Worm (Caenorhabditis elegans) whole organism, L1 larva: Measurements from ENCODE around the gene lact-2.
A peak's percentile ranks its signal among the peaks of the same experiment; 100 is the strongest.

Source experiments
- C04F5.9 ChIP-seq: sonication (generic microtip); optimal IDR thresholded peaks from 2 replicates; lab custom pipeline; 2016; ENCODE audit warnings: missing genetic modification characterization, missing compliant biosample characterization
- F16B12.6 ChIP-seq: fragments of 150-350 bp; optimal IDR thresholded peaks from 2 replicates; lab custom pipeline; 2014; ENCODE audit warnings: missing biosample characterization, missing genetic modification characterization
- Y116A8C.19 ChIP-seq: sonication (generic microtip); optimal IDR thresholded peaks from 2 replicates; lab custom pipeline; 2016; ENCODE audit warnings: missing compliant biosample characterization, missing genetic modification characterization, borderline replicate concordance
- ama-1 ChIP-seq: fragments of 150-350 bp; optimal IDR thresholded peaks from 2 replicates; lab custom pipeline; 2014
- blmp-1 ChIP-seq: fragments of 150-350 bp; optimal IDR thresholded peaks from 2 replicates; lab custom pipeline; 2014; ENCODE audit warnings: missing biosample characterization, missing genetic modification characterization
- ceh-90 ChIP-seq: sonication (generic microtip); optimal IDR thresholded peaks from 2 replicates; lab custom pipeline; 2016; ENCODE audit warnings: missing genetic modification characterization, missing compliant biosample characterization
- ces-1 ChIP-seq: fragments of 150-350 bp; optimal IDR thresholded peaks from 2 replicates; lab custom pipeline; 2014; ENCODE audit warnings: missing biosample characterization, missing genetic modification reagents, missing genetic modification characterization
- dsc-1 ChIP-seq: sonication (generic microtip); optimal IDR thresholded peaks from 2 replicates; lab custom pipeline; 2016; ENCODE audit warnings: mild to moderate bottlenecking, missing genetic modification characterization, missing compliant biosample characterization
- efl-1 ChIP-seq, 4 experiments: fragments of 150-350 bp; optimal IDR thresholded peaks in 3 of 4; peaks in 1 of 4; 1 replicate in 1 of 4; 2 replicates in 3 of 4; lab custom pipeline; 2014; ENCODE audit warnings: missing biosample characterization in 2 of 4, missing genetic modification characterization in 2 of 4, missing genetic modification reagents in 2 of 4
- efl-3 ChIP-seq: fragments of 200-800 bp; sonication (Bioruptor generic); optimal IDR thresholded peaks from 2 replicates; lab custom pipeline; 2018; ENCODE audit warnings: mild to moderate bottlenecking, missing genetic modification characterization, missing compliant biosample characterization
- egl-27 ChIP-seq, 2 experiments: fragments of 150-350 bp in 1 of 2; sonication (generic microtip); optimal IDR thresholded peaks; 3 replicates each; lab custom pipeline; 2017 to 2018; ENCODE audit warnings: missing biosample characterization in 2 of 2, missing genetic modification characterization in 2 of 2, missing genetic modification reagents in 2 of 2
- elt-3 ChIP-seq, 6 experiments: fragments of 150-350 bp in 1 of 6; sonication (generic microtip); optimal IDR thresholded peaks; 2 replicates each; lab custom pipeline; 2017 to 2018; ENCODE audit warnings: missing biosample characterization in 6 of 6, missing genetic modification characterization in 6 of 6, inconsistent platforms in 1 of 6
- ets-5 ChIP-seq: fragments of 200-800 bp; sonication (Bioruptor generic); IDR thresholded peaks from 2 replicates; pipeline ENCODE4 v1.3.6; 2022; ENCODE audit warnings: missing genetic modification characterization, missing compliant biosample characterization
- fkh-8 ChIP-seq: sonication (generic microtip); optimal IDR thresholded peaks from 2 replicates; lab custom pipeline; 2016; ENCODE audit warnings: mild to moderate bottlenecking, missing genetic modification characterization, missing compliant biosample characterization
- hlh-17 ChIP-seq: fragments of 200-800 bp; sonication (Bioruptor generic); optimal IDR thresholded peaks from 2 replicates; lab custom pipeline; 2018; ENCODE audit warnings: missing genetic modification characterization, mild to moderate bottlenecking, missing compliant biosample characterization, moderate library complexity, borderline replicate concordance
- hlh-4 ChIP-seq: sonication (generic microtip); optimal IDR thresholded peaks from 2 replicates; lab custom pipeline; 2016; ENCODE audit warnings: mild to moderate bottlenecking, missing genetic modification characterization, missing compliant biosample characterization
- hpl-2 ChIP-seq: fragments of 150-350 bp; optimal IDR thresholded peaks from 2 replicates; lab custom pipeline; 2014; ENCODE audit warnings: missing biosample characterization, missing genetic modification reagents, missing genetic modification characterization
- irx-1 ChIP-seq: sonication (generic microtip); optimal IDR thresholded peaks from 2 replicates; lab custom pipeline; 2016; ENCODE audit warnings: missing genetic modification characterization, missing compliant biosample characterization
- lin-13 ChIP-seq: fragments of 150-350 bp; optimal IDR thresholded peaks from 2 replicates; lab custom pipeline; 2014; ENCODE audit warnings: missing biosample characterization, missing genetic modification reagents, missing genetic modification characterization
- lin-14 ChIP-seq: fragments of 200-800 bp; sonication (Bioruptor generic); optimal IDR thresholded peaks from 2 replicates; lab custom pipeline; 2018; ENCODE audit warnings: mild to moderate bottlenecking, missing genetic modification characterization, moderate library complexity, missing compliant biosample characterization
- lin-15B ChIP-seq: fragments of 150-350 bp; sonication (generic microtip); optimal IDR thresholded peaks from 3 replicates; lab custom pipeline; 2014; ENCODE audit warnings: missing biosample characterization, missing genetic modification characterization
- lin-39 ChIP-seq: fragments of 150-350 bp; optimal IDR thresholded peaks from 2 replicates; lab custom pipeline; 2014; ENCODE audit warnings: missing biosample characterization, missing genetic modification reagents, missing genetic modification characterization
- nhr-11 ChIP-seq: fragments of 150-350 bp; optimal IDR thresholded peaks from 2 replicates; lab custom pipeline; 2014; ENCODE audit warnings: missing biosample characterization, missing genetic modification characterization
- nhr-237 ChIP-seq: fragments of 150-350 bp; optimal IDR thresholded peaks from 2 replicates; lab custom pipeline; 2014; ENCODE audit warnings: missing biosample characterization, missing genetic modification characterization
- nhr-76 ChIP-seq: sonication (generic microtip); optimal IDR thresholded peaks from 2 replicates; lab custom pipeline; 2017; ENCODE audit warnings: missing biosample characterization, missing genetic modification characterization
- nhr-77 ChIP-seq: fragments of 150-350 bp; optimal IDR thresholded peaks from 2 replicates; lab custom pipeline; 2014; ENCODE audit warnings: missing biosample characterization, missing genetic modification characterization
- nhr-84 ChIP-seq: sonication (generic microtip); optimal IDR thresholded peaks from 2 replicates; lab custom pipeline; 2017; ENCODE audit warnings: missing biosample characterization, missing genetic modification characterization
- nhr-85 ChIP-seq: sonication (generic microtip); peaks from one replicate; lab custom pipeline; 2016; ENCODE audit warnings: missing genetic modification characterization, inconsistent platforms, missing compliant biosample characterization
- nhr-90 ChIP-seq: sonication (generic microtip); optimal IDR thresholded peaks from 2 replicates; lab custom pipeline; 2016; ENCODE audit warnings: mild to moderate bottlenecking, missing genetic modification characterization, missing compliant biosample characterization; ENCODE audit not compliant: poor library complexity
- pag-3 ChIP-seq: sonication (generic microtip); optimal IDR thresholded peaks from 2 replicates; lab custom pipeline; 2017; ENCODE audit warnings: missing genetic modification characterization, mild to moderate bottlenecking, missing compliant biosample characterization, antibody characterized with exemption, borderline replicate concordance; ENCODE audit not compliant: insufficient read depth
- rnt-1 ChIP-seq: sonication (generic microtip); optimal IDR thresholded peaks from 2 replicates; lab custom pipeline; 2016; ENCODE audit warnings: mild to moderate bottlenecking, missing genetic modification characterization, moderate library complexity, missing compliant biosample characterization
- skn-1 ChIP-seq: fragments of 150-350 bp; optimal IDR thresholded peaks from 2 replicates; lab custom pipeline; 2014; ENCODE audit warnings: missing biosample characterization, missing genetic modification characterization
- snpc-4 ChIP-seq: fragments of 150-350 bp; optimal IDR thresholded peaks from 2 replicates; lab custom pipeline; 2014; ENCODE audit warnings: missing biosample characterization, missing genetic modification characterization
- sup-37 ChIP-seq: fragments of 200-800 bp; sonication (Bioruptor generic); optimal IDR thresholded peaks from 2 replicates; lab custom pipeline; 2018; ENCODE audit warnings: mild to moderate bottlenecking, missing genetic modification characterization, missing compliant biosample characterization
- tbx-2 ChIP-seq: sonication (generic microtip); optimal IDR thresholded peaks from 2 replicates; lab custom pipeline; 2016; ENCODE audit warnings: missing genetic modification characterization, missing compliant biosample characterization
- unc-86 ChIP-seq: sonication (generic microtip); optimal IDR thresholded peaks from 2 replicates; lab custom pipeline; 2016; ENCODE audit warnings: missing genetic modification characterization, missing compliant biosample characterization
- vab-15 ChIP-seq: sonication (generic microtip); optimal IDR thresholded peaks from 2 replicates; lab custom pipeline; 2017; ENCODE audit warnings: missing genotype, mild to moderate bottlenecking, missing genetic modification characterization, missing compliant biosample characterization
- zag-1 ChIP-seq: fragments of 150-350 bp; optimal IDR thresholded peaks from 2 replicates; lab custom pipeline; 2014; ENCODE audit warnings: missing biosample characterization, missing genetic modification characterization
- ztf-11 ChIP-seq, 2 experiments: sonication (generic microtip); optimal IDR thresholded peaks; 2 replicates each; lab custom pipeline; 2016 to 2017; ENCODE audit warnings: missing genetic modification characterization in 2 of 2, missing biosample characterization in 1 of 2, missing compliant biosample characterization in 1 of 2

Gene lact-2

ce11 chrII:10048568-10048967 lies 46.1 kb upstream of the lact-2 start, which contains the start of gene flp-4:
flp-4 (plus strand) TSS chrII:10048868.
- TF ChIP-seq efl-1 (optimal IDR thresholded peaks at IDR 0.05; lab: Kevin White, UChicago), result no peak
- TF ChIP-seq efl-1 (GFP tag; optimal IDR thresholded peaks at IDR 0.05 in 1 of 2; lab: Kevin White, UChicago), result no peak
- TF ChIP-seq nhr-76 (tag; lab: Kevin White, UChicago), result no peak
- TF ChIP-seq vab-15 (tag; lab: Kevin White, UChicago), result no peak
- no peak for TF ChIP-seq ama-1 (lab: Kevin White, UChicago)
- no peak for TF ChIP-seq Y116A8C.19 (tag; lab: Kevin White, UChicago)
- TF ChIP-seq nhr-85, result no peak
- no peak for TF ChIP-seq lin-15B
- no peak for TF ChIP-seq fkh-8 (tag; lab: Kevin White, UChicago)
- TF ChIP-seq pag-3 (tag; lab: Kevin White, UChicago), result no peak
- no peak for TF ChIP-seq F16B12.6 (tag; lab: Kevin White, UChicago)
- no peak for TF ChIP-seq snpc-4 (tag; lab: Kevin White, UChicago)

- TF ChIP-seq dsc-1, result peak; percentile 65
- TF ChIP-seq lin-14 (GFP tag; lab: Kevin White, UChicago), result peak; percentile 27
- TF ChIP-seq nhr-85, result no peak
- TF ChIP-seq ceh-90 (tag; lab: Kevin White, UChicago), result no peak
- no peak for TF ChIP-seq efl-1 (optimal IDR thresholded peaks at IDR 0.05; lab: Kevin White, UChicago)
- peak in 1 of 2 experiments; percentile 29 for TF ChIP-seq efl-1 (GFP tag; optimal IDR thresholded peaks at IDR 0.05 in 1 of 2; lab: Kevin White, UChicago)
- TF ChIP-seq, all 84 proteins: peak for 3
These were observed 43.2 kb upstream of the lact-2 start for ce11 chrII:10051485-10051884.

ce11 chrII:10056545-10057038 lies 38.1 kb upstream of the lact-2 start, which contains the start of gene C18D1.2:
C18D1.2 (plus strand) TSS chrII:10056988.
- no peak for TF ChIP-seq efl-1 (optimal IDR thresholded peaks at IDR 0.05; lab: Kevin White, UChicago)
- peak in 1 of 2 experiments; percentile 91 for TF ChIP-seq efl-1 (GFP tag; optimal IDR thresholded peaks at IDR 0.05 in 1 of 2; lab: Kevin White, UChicago)
- no peak for TF ChIP-seq efl-3 (GFP tag; lab: Kevin White, UChicago)
- TF ChIP-seq, all 84 proteins: peak for 1

- no peak for TF ChIP-seq ets-5 (GFP tag; lab: Robert Waterston, UW)
- TF ChIP-seq lin-14 (GFP tag; lab: Kevin White, UChicago), result peak; percentile 19
- TF ChIP-seq ces-1 (GFP tag; lab: Kevin White, UChicago), result peak; percentile 13
- TF ChIP-seq, all 84 proteins: peak for 2
These were observed 34.2 kb upstream of the lact-2 start, which contains the start of gene stg-1 for ce11 chrII:10060508-10060907. stg-1 (minus strand) TSS chrII:10060660.

ce11 chrII:10065472-10065871 lies 29.2 kb upstream of the lact-2 start:
- no peak for TF ChIP-seq nhr-237 (tag; lab: Kevin White, UChicago)
- TF ChIP-seq lin-14 (GFP tag; lab: Kevin White, UChicago), result no peak
- no peak for TF ChIP-seq hlh-4
- TF ChIP-seq nhr-90, result no peak

ce11 chrII:10067817-10068216 lies 26.9 kb upstream of the lact-2 start, which contains the start of gene die-1:
die-1 (minus strand) TSS chrII:10067917.
- TF ChIP-seq zag-1 (tag; lab: Kevin White, UChicago), result no peak
- TF ChIP-seq ztf-11 (tag; optimal IDR thresholded peaks at IDR 0.05; lab: Kevin White, UChicago), result no peak
- TF ChIP-seq elt-3 (tag; optimal IDR thresholded peaks at IDR 0.05; lab: Kevin White, UChicago), result no peak
- no peak for TF ChIP-seq blmp-1 (tag; lab: Kevin White, UChicago)
- TF ChIP-seq C04F5.9 (tag; lab: Kevin White, UChicago), result no peak
- TF ChIP-seq nhr-11 (tag; lab: Kevin White, UChicago), result no peak
- no peak for TF ChIP-seq hlh-17 (GFP tag; lab: Kevin White, UChicago)
- TF ChIP-seq unc-86, result no peak
- no peak for TF ChIP-seq skn-1
- no peak for TF ChIP-seq rnt-1 (tag; lab: Kevin White, UChicago)
- TF ChIP-seq lin-39 (tag; lab: Kevin White, UChicago), result no peak
- TF ChIP-seq irx-1, result no peak
- TF ChIP-seq nhr-84 (tag; lab: Kevin White, UChicago), result no peak
- TF ChIP-seq egl-27 (tag; optimal IDR thresholded peaks at IDR 0.05; lab: Kevin White, UChicago), result no peak
- TF ChIP-seq nhr-77, result no peak
- TF ChIP-seq tbx-2 (tag; lab: Kevin White, UChicago), result no peak
- no peak for TF ChIP-seq sup-37 (GFP tag; lab: Kevin White, UChicago)
- TF ChIP-seq lin-13 (GFP tag; lab: Kevin White, UChicago), result no peak
- TF ChIP-seq hpl-2 (GFP tag; lab: Kevin White, UChicago), result no peak
